Fruit fly (Drosophila melanogaster) whole organism, embryonic: ENCODE measurements around the gene Sytbeta.

Experiments used
- Atf6 ChIP-seq: fragments of 200-800 bp; sonication (Bioruptor generic); IDR thresholded peaks from 2 replicates; pipeline ENCODE4 v1.3.6; 2022; ENCODE audit warnings: missing biosample characterization, missing genetic modification characterization
- CG10209 ChIP-seq: fragments of 200-800 bp; sonication (Bioruptor generic); optimal IDR thresholded peaks from 3 replicates; lab custom pipeline; 2017; ENCODE audit warnings: missing biosample characterization, mild to moderate bottlenecking, missing genetic modification characterization, missing genetic modification reagents
- CG10431 ChIP-seq: fragments of 200-800 bp; sonication (Bioruptor generic); optimal IDR thresholded peaks from 3 replicates; lab custom pipeline; 2018; ENCODE audit warnings: missing biosample characterization, mild to moderate bottlenecking, missing genetic modification characterization
- CG10462 ChIP-seq: fragments of 200-800 bp; sonication (Bioruptor generic); optimal IDR thresholded peaks from 2 replicates; lab custom pipeline; 2016; ENCODE audit warnings: missing biosample characterization, missing genetic modification characterization
- CG10565 ChIP-seq: fragments of 200-800 bp; sonication (Bioruptor generic); optimal IDR thresholded peaks from 3 replicates; lab custom pipeline; 2016; ENCODE audit warnings: missing biosample characterization, mild to moderate bottlenecking, missing genetic modification characterization
- CG10979 ChIP-seq: fragments of 200-800 bp; sonication (Bioruptor generic); optimal IDR thresholded peaks from 2 replicates; lab custom pipeline; 2018; ENCODE audit warnings: missing biosample characterization, mild to moderate bottlenecking, missing genetic modification characterization, moderate library complexity
- CG11504 ChIP-seq: fragments of 200-800 bp; sonication (Bioruptor generic); optimal IDR thresholded peaks from 3 replicates; lab custom pipeline; 2019; ENCODE audit warnings: missing biosample characterization, mild to moderate bottlenecking, missing genetic modification characterization, moderate library complexity
- CG12659 ChIP-seq: fragments of 200-800 bp; sonication (Bioruptor generic); optimal IDR thresholded peaks from 3 replicates; lab custom pipeline; 2017; ENCODE audit warnings: mild to moderate bottlenecking, missing biosample characterization, missing genetic modification reagents, missing genetic modification characterization
- CG12744 ChIP-seq: fragments of 200-800 bp; sonication (Bioruptor generic); optimal IDR thresholded peaks from 2 replicates; lab custom pipeline; 2016; ENCODE audit warnings: missing biosample characterization, missing genetic modification characterization
- CG13894 ChIP-seq: fragments of 200-800 bp; sonication (Bioruptor generic); optimal IDR thresholded peaks from 3 replicates; lab custom pipeline; 2018; ENCODE audit warnings: missing biosample characterization, mild to moderate bottlenecking, missing genetic modification characterization, moderate library complexity
- CG15601 ChIP-seq: fragments of 200-800 bp; sonication (Bioruptor generic); optimal IDR thresholded peaks from 3 replicates; lab custom pipeline; 2019; ENCODE audit warnings: missing biosample characterization, mild to moderate bottlenecking, missing genetic modification characterization, moderate library complexity
- CG16779 ChIP-seq: fragments of 200-800 bp; sonication (Bioruptor generic); IDR thresholded peaks from 2 replicates; pipeline ENCODE4 v1.3.6; 2022; ENCODE audit warnings: missing biosample characterization, missing genetic modification characterization
- CG16815 ChIP-seq: fragments of 200-800 bp; sonication (Bioruptor generic); optimal IDR thresholded peaks from 3 replicates; lab custom pipeline; 2017; ENCODE audit warnings: missing biosample characterization, mild to moderate bottlenecking, missing genetic modification characterization
- CG17359 ChIP-seq: fragments of 200-800 bp; sonication (Bioruptor generic); optimal IDR thresholded peaks from 3 replicates; lab custom pipeline; 2018; ENCODE audit warnings: missing biosample characterization, mild to moderate bottlenecking, missing genetic modification characterization, moderate library complexity
- CG17612 ChIP-seq: fragments of 200-800 bp; sonication (Bioruptor generic); IDR thresholded peaks from 2 replicates; pipeline ENCODE4 v1.3.6; 2022; ENCODE audit warnings: missing biosample characterization, missing genetic modification characterization
- CG3065 ChIP-seq: fragments of 200-800 bp; sonication (Bioruptor generic); optimal IDR thresholded peaks from 2 replicates; lab custom pipeline; 2016; ENCODE audit warnings: missing biosample characterization, missing genetic modification characterization
- CG3726 ChIP-seq: fragments of 200-800 bp; sonication (Bioruptor generic); IDR thresholded peaks from 3 replicates; pipeline ENCODE4, ENCODE4 v1.3.6; 2022; ENCODE audit warnings: missing biosample characterization, missing genetic modification characterization
- CG4328 ChIP-seq: fragments of 200-800 bp; sonication (Bioruptor generic); optimal IDR thresholded peaks from 3 replicates; lab custom pipeline; 2017; ENCODE audit warnings: missing biosample characterization, missing genetic modification reagents, missing genetic modification characterization
- CG4360 ChIP-seq: fragments of 200-800 bp; sonication (Bioruptor generic); IDR thresholded peaks from 2 replicates; pipeline ENCODE4 v1.3.6; 2022; ENCODE audit warnings: missing biosample characterization, missing genetic modification characterization
- CG6813 ChIP-seq: fragments of 200-800 bp; sonication (Bioruptor generic); optimal IDR thresholded peaks from 2 replicates; lab custom pipeline; 2017; ENCODE audit warnings: missing biosample characterization, missing genetic modification characterization, mild to moderate bottlenecking, moderate library complexity, missing genetic modification reagents
- CG7786 ChIP-seq: fragments of 200-800 bp; sonication (Bioruptor generic); optimal IDR thresholded peaks from 2 replicates; lab custom pipeline; 2016; ENCODE audit warnings: missing biosample characterization, missing genetic modification characterization
- CG8281 ChIP-seq: fragments of 200-800 bp; sonication (Bioruptor generic); optimal IDR thresholded peaks from 2 replicates; lab custom pipeline; 2018; ENCODE audit warnings: missing biosample characterization, mild to moderate bottlenecking, missing genetic modification characterization, moderate library complexity
- CG8944 ChIP-seq: fragments of 200-800 bp; sonication (Bioruptor generic); optimal IDR thresholded peaks from 3 replicates; lab custom pipeline; 2016; ENCODE audit warnings: missing biosample characterization, missing genetic modification characterization
- CG9797 ChIP-seq: fragments of 200-800 bp; sonication (Bioruptor generic); optimal IDR thresholded peaks from 3 replicates; lab custom pipeline; 2018; ENCODE audit warnings: missing biosample characterization, mild to moderate bottlenecking, missing genetic modification characterization
- Drgx ChIP-seq: fragments of 200-800 bp; sonication (Bioruptor generic); IDR thresholded peaks from 2 replicates; pipeline ENCODE4 v1.3.6; 2022; ENCODE audit warnings: missing biosample characterization, missing genetic modification characterization
- ERR ChIP-seq: fragments of 200-800 bp; sonication (Bioruptor generic); optimal IDR thresholded peaks from 2 replicates; lab custom pipeline; 2016; ENCODE audit warnings: missing biosample characterization, missing genetic modification characterization
- Ets65A ChIP-seq: fragments of 200-800 bp; sonication (Bioruptor generic); peaks from one replicate; lab custom pipeline; 2016; ENCODE audit warnings: missing biosample characterization, missing genetic modification characterization
- Gsc ChIP-seq: fragments of 200-800 bp; sonication (Bioruptor generic); IDR thresholded peaks from 2 replicates; pipeline ENCODE4 v1.3.6; 2022; ENCODE audit warnings: missing biosample characterization, missing genetic modification characterization
- Mad ChIP-seq: fragments of 200-800 bp; sonication (Bioruptor generic); optimal IDR thresholded peaks from 2 replicates; lab custom pipeline; 2016; ENCODE audit warnings: missing biosample characterization, missing genetic modification characterization
- Max ChIP-seq: fragments of 200-800 bp; sonication (Bioruptor generic); optimal IDR thresholded peaks from 2 replicates; lab custom pipeline; 2016; ENCODE audit warnings: missing biosample characterization, mild to moderate bottlenecking, missing genetic modification characterization
- Med ChIP-seq: fragments of 200-800 bp; sonication (Bioruptor generic); peaks from one replicate; lab custom pipeline; 2016; ENCODE audit warnings: missing biosample characterization, missing genetic modification characterization, mild to moderate bottlenecking, inconsistent platforms, moderate library complexity
- Ptx1 ChIP-seq: fragments of 200-800 bp; sonication (Bioruptor generic); IDR thresholded peaks from 2 replicates; pipeline ENCODE4 v1.3.6; 2022; ENCODE audit warnings: missing biosample characterization, missing genetic modification characterization
- Ravus ChIP-seq: fragments of 200-800 bp; sonication (Bioruptor generic); IDR thresholded peaks from 2 replicates; pipeline ENCODE4 v1.3.6; 2022; ENCODE audit warnings: missing biosample characterization, missing genetic modification characterization
- Sox102F ChIP-seq: fragments of 200-800 bp; sonication (Bioruptor generic); optimal IDR thresholded peaks from 2 replicates; lab custom pipeline; 2018; ENCODE audit warnings: missing biosample characterization, mild to moderate bottlenecking, missing genetic modification characterization, moderate library complexity
- cad ChIP-seq: fragments of >200 bp; optimal IDR thresholded peaks from 2 replicates; lab custom pipeline; 2017; ENCODE audit warnings: missing biosample characterization, missing genetic modification characterization
- cg ChIP-seq: fragments of 200-800 bp; sonication (Bioruptor generic); optimal IDR thresholded peaks from 3 replicates; lab custom pipeline; 2019; ENCODE audit warnings: missing biosample characterization, mild to moderate bottlenecking, missing genetic modification characterization, moderate library complexity
- crc ChIP-seq: fragments of 200-800 bp; sonication (Bioruptor generic); optimal IDR thresholded peaks from 2 replicates; lab custom pipeline; 2016; ENCODE audit warnings: missing biosample characterization, missing genetic modification characterization
- dpn ChIP-seq, 2 experiments: fragments of 200-800 bp; sonication (Bioruptor generic); optimal IDR thresholded peaks; 3 replicates each; lab custom pipeline; 2016; ENCODE audit warnings: missing biosample characterization in 2 of 2, missing genetic modification characterization in 2 of 2
- exex ChIP-seq: fragments of 200-800 bp; sonication (Bioruptor generic); optimal IDR thresholded peaks from 4 replicates; lab custom pipeline; 2018; ENCODE audit warnings: missing biosample characterization, mild to moderate bottlenecking, missing genetic modification characterization, moderate library complexity
- fru ChIP-seq: fragments of >200 bp; optimal IDR thresholded peaks from 2 replicates; lab custom pipeline; 2017
- gsb ChIP-seq: fragments of 200-800 bp; sonication (Bioruptor generic); IDR thresholded peaks from 2 replicates; pipeline ENCODE4 v1.3.6; 2022; ENCODE audit warnings: missing biosample characterization, missing genetic modification characterization
- h ChIP-seq: fragments of >200 bp; optimal IDR thresholded peaks from 2 replicates; lab custom pipeline; 2017
- lilli ChIP-seq: fragments of 200-800 bp; sonication (Bioruptor generic); optimal IDR thresholded peaks from 3 replicates; lab custom pipeline; 2016; ENCODE audit warnings: missing biosample characterization, missing genetic modification characterization
- mirr ChIP-seq: fragments of 200-800 bp; sonication (Bioruptor generic); optimal IDR thresholded peaks from 3 replicates; lab custom pipeline; 2018; ENCODE audit warnings: missing biosample characterization, mild to moderate bottlenecking, missing genetic modification characterization
- pb ChIP-seq: fragments of 200-800 bp; sonication (Bioruptor generic); optimal IDR thresholded peaks from 3 replicates; lab custom pipeline; 2016; ENCODE audit warnings: missing biosample characterization, missing genetic modification characterization
- psq ChIP-seq: fragments of 200-800 bp; sonication (Bioruptor generic); optimal IDR thresholded peaks from 2 replicates; lab custom pipeline; 2017; ENCODE audit warnings: missing biosample characterization, missing genetic modification characterization
- scrt ChIP-seq: fragments of 200-800 bp; sonication (Bioruptor generic); optimal IDR thresholded peaks from 2 replicates; lab custom pipeline; 2018; ENCODE audit warnings: missing biosample characterization, mild to moderate bottlenecking, missing genetic modification characterization, moderate library complexity
- sens ChIP-seq: fragments of 200-800 bp; sonication (Bioruptor generic); peaks from one replicate; lab custom pipeline; 2016; ENCODE audit warnings: missing biosample characterization, missing genetic modification characterization
- sens-2 ChIP-seq: fragments of 200-800 bp; sonication (Bioruptor generic); IDR thresholded peaks from 2 replicates; pipeline ENCODE4 v1.3.6; 2022; ENCODE audit warnings: missing biosample characterization, missing genetic modification characterization
- sim ChIP-seq: fragments of 200-800 bp; sonication (Bioruptor generic); IDR thresholded peaks from 2 replicates; pipeline ENCODE4 v1.3.6; 2022; ENCODE audit warnings: missing biosample characterization, missing genetic modification characterization
- tgo ChIP-seq: fragments of 200-800 bp; sonication (Bioruptor generic); IDR thresholded peaks from 3 replicates; pipeline ENCODE4 v1.3.6; 2022; ENCODE audit warnings: missing biosample characterization, missing genetic modification characterization
- yki ChIP-seq: fragments of >200 bp; optimal IDR thresholded peaks from 3 replicates; lab custom pipeline; 2018

Sytbeta gene

DNA sequence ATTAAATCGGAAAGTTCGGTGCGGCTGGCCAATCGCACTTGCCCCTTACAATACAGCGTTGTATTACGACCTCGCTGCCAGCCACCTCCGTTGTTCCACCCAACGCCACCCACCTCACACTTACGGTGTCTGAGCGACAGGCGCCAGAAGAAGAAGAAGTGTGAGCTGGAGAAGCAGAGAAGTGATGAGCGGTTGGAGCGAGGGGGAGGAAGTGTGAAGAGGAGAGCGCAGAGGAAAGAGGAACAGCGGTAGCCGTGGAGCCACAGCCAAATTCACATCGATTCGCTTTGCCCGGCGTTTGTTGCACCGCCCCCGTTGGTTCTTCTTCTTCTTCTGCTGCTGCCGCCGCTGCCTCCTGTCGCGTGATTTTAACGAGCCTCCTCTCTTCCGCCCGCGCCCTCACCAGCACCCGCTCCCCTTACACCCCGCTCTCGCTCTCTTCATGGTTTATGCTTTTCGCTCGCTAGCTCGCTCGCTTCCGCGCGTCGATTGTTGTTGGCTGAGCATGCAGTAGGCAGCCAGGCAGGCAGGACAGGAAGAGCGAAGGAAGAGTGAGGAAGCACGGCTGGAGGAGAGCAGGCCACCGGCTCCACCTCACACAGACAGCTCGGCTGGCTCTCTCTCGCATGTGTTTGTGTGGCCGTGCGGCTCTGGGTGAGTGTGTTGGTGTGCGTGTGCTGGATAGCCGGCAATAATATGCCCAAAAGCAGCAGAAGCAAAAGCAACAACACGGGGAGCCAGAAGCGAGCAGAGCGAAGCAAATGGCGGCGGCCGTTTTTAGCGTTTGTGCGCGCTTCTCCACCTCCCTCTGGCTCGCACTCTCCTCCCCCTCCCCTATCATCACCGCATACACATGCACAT lies 39.4 kb upstream of the Sytbeta start (continued):
- TF ChIP-seq CG10979 (tag; lab: Kevin White, UChicago) (no peak), CG10565 (GFP tag; lab: Kevin White, UChicago) (no peak), CG4360 (no peak), Sox102F (no peak), CG10209 (GFP tag; lab: Kevin White, UChicago) (no peak), exex (no peak), ERR (GFP tag; lab: Kevin White, UChicago) (no peak), Mad (GFP tag; lab: Kevin White, UChicago) (no peak), scrt (peak; percentile 30), CG8281 (tag; lab: Kevin White, UChicago) (no peak), Ets65A (GFP tag; lab: Kevin White, UChicago) (peak; percentile 71), CG6813 (GFP tag; lab: Kevin White, UChicago) (peak; percentile 30), CG12659 (no peak), sens (GFP tag; lab: Kevin White, UChicago) (no peak), lilli (no peak), Max (GFP tag; lab: Kevin White, UChicago) (no peak), CG8944 (no peak), tgo (GFP tag; lab: Robert Waterston, UW) (no peak), Drgx (GFP tag; lab: Robert Waterston, UW) (no peak), CG9797 (GFP tag; lab: Kevin White, UChicago) (no peak), CG10431 (peak; percentile 14), yki (lab: Kevin White, UChicago) (peak; percentile 26), Gsc (GFP tag; lab: Robert Waterston, UW) (no peak), Med (GFP tag; lab: Kevin White, UChicago) (peak; percentile 93), fru (lab: Kevin White, UChicago) (no peak), sim (GFP tag; lab: Robert Waterston, UW) (no peak), CG10462 (GFP tag; lab: Kevin White, UChicago) (no peak), CG15601 (no peak), CG12744 (no peak), dpn (GFP tag; optimal IDR thresholded peaks at IDR 0.05; lab: Kevin White, UChicago) (no peak), Ptx1 (no peak), CG16815 (no peak), CG11504 (tag; lab: Kevin White, UChicago) (no peak), CG13894 (tag; lab: Kevin White, UChicago) (no peak), gsb (GFP tag; lab: Robert Waterston, UW) (no peak), CG3065 (GFP tag; lab: Kevin White, UChicago) (no peak), Ravus (GFP tag; lab: Robert Waterston, UW) (no peak), CG17359 (tag; lab: Kevin White, UChicago) (no peak), crc (GFP tag; lab: Kevin White, UChicago) (no peak), CG17612 (GFP tag; lab: Robert Waterston, UW) (no peak), CG16779 (GFP tag; lab: Robert Waterston, UW) (no peak), pb (GFP tag; lab: Kevin White, UChicago) (no peak), CG7786 (GFP tag; lab: Kevin White, UChicago) (no peak), cg (GFP tag; lab: Kevin White, UChicago) (peak; percentile 92), CG3726 (no peak), psq (GFP tag; lab: Kevin White, UChicago) (no peak), mirr (GFP tag; lab: Kevin White, UChicago) (no peak), Atf6 (GFP tag; lab: Robert Waterston, UW) (no peak), h (lab: Kevin White, UChicago) (no peak), cad (GFP tag; lab: Kevin White, UChicago) (no peak), CG4328 (GFP tag; lab: Kevin White, UChicago) (no peak), sens-2 (GFP tag; lab: Robert Waterston, UW) (peak; percentile 43; the same call in 1 of the 2 replicates)
